Worm (Caenorhabditis elegans) whole organism, early embryonic: Measurements from ENCODE around the gene try-4.

ENCODE experiments used
- B0310.2 ChIP-seq: sonication (generic microtip); optimal IDR thresholded peaks from 2 replicates; lab custom pipeline; 2016; ENCODE audit warnings: mild to moderate bottlenecking, missing genetic modification characterization, missing compliant biosample characterization
- F13C5.2 ChIP-seq: sonication (generic microtip); optimal IDR thresholded peaks from 2 replicates; lab custom pipeline; 2017; ENCODE audit warnings: mild to moderate bottlenecking, missing genetic modification characterization, inconsistent platforms, missing compliant biosample characterization
- aly-1 ChIP-seq: sonication (generic microtip); optimal IDR thresholded peaks from 2 replicates; lab custom pipeline; 2016; ENCODE audit warnings: missing genetic modification characterization, missing compliant biosample characterization
- ama-1 ChIP-seq: fragments of 150-350 bp; optimal IDR thresholded peaks from 2 replicates; lab custom pipeline; 2014
- ceh-13 ChIP-seq: fragments of 200-800 bp; sonication (Bioruptor generic); optimal IDR thresholded peaks from 2 replicates; lab custom pipeline; 2018; ENCODE audit warnings: mild to moderate bottlenecking, missing genetic modification characterization, missing compliant biosample characterization
- ceh-36 ChIP-seq: sonication (generic microtip); optimal IDR thresholded peaks from 2 replicates; lab custom pipeline; 2016; ENCODE audit warnings: missing genetic modification characterization, inconsistent platforms, missing compliant biosample characterization
- ets-7 ChIP-seq: sonication (generic microtip); optimal IDR thresholded peaks from 2 replicates; lab custom pipeline; 2016; ENCODE audit warnings: missing genotype, missing genetic modification characterization, missing compliant biosample characterization
- flt-1 ChIP-seq: fragments of 200-800 bp; sonication (Bioruptor generic); IDR thresholded peaks from 2 replicates; pipeline ENCODE4 v1.3.6; 2022; ENCODE audit warnings: missing genetic modification characterization, missing compliant biosample characterization
- hmbx-1 ChIP-seq: sonication (generic microtip); optimal IDR thresholded peaks from 2 replicates; lab custom pipeline; 2016; ENCODE audit warnings: mild to moderate bottlenecking, missing genetic modification characterization, missing compliant biosample characterization
- hmg-4 ChIP-seq: fragments of 200-800 bp; sonication (Bioruptor generic); optimal IDR thresholded peaks from 2 replicates; lab custom pipeline; 2018; ENCODE audit warnings: mild to moderate bottlenecking, missing genetic modification characterization, missing compliant biosample characterization
- hnd-1 ChIP-seq: sonication (generic microtip); optimal IDR thresholded peaks from 2 replicates; lab custom pipeline; 2016; ENCODE audit warnings: missing genetic modification characterization, missing compliant biosample characterization
- pes-1 ChIP-seq: fragments of 200-800 bp; sonication (Bioruptor generic); IDR thresholded peaks from 2 replicates; pipeline ENCODE4 v1.3.6; 2022; ENCODE audit warnings: missing genetic modification reagents, missing genetic modification characterization, missing compliant biosample characterization
- scrt-1 ChIP-seq: fragments of 200-800 bp; sonication (Bioruptor generic); IDR thresholded peaks from 2 replicates; pipeline ENCODE4 v1.3.6; 2022; ENCODE audit warnings: missing genetic modification characterization, missing compliant biosample characterization
- sea-1 ChIP-seq: fragments of 200-800 bp; sonication (Bioruptor generic); conservative IDR thresholded peaks from 2 replicates; pipeline ENCODE4 v1.3.6; 2022; ENCODE audit warnings: missing genetic modification characterization, missing compliant biosample characterization
- tbx-11 ChIP-seq: fragments of 200-800 bp; sonication (Bioruptor generic); IDR thresholded peaks from 2 replicates; pipeline ENCODE4 v1.3.6; 2022; ENCODE audit warnings: missing genetic modification characterization, missing compliant biosample characterization
- tbx-37 ChIP-seq: fragments of 200-800 bp; sonication (Bioruptor generic); conservative IDR thresholded peaks from 2 replicates; pipeline ENCODE4 v1.3.6; 2022; ENCODE audit warnings: missing genetic modification reagents, missing genetic modification characterization, missing compliant biosample characterization
- tra-4 ChIP-seq: sonication (generic microtip); optimal IDR thresholded peaks from 2 replicates; lab custom pipeline; 2017; ENCODE audit warnings: missing genetic modification characterization, missing compliant biosample characterization

The try-4 gene

DNA sequence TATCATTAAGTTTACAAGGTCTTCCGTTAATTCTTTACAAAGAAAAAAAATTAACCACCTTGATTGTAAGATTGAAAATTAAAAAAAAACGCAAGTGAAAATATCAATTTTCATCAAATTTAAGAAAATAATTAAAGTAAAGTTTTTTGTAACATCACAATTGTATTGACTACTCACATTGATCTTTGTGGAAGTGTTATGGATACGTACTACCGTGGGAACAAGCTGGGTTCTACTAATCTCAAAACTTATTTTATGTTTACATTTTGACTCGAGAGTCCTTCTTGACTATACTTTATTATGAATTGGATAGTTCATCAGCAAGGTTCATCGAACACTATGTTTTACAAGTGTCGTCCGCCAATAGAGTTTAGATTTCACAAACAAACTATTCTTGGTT lies 31.4 kb downstream of the try-4 start, which contains the start of gene num-1:
TSS of gene num-1 (plus strand) at position 301 of the 400 bp plus-strand sequence.
- TF ChIP-seq F13C5.2 = no peak

DNA sequence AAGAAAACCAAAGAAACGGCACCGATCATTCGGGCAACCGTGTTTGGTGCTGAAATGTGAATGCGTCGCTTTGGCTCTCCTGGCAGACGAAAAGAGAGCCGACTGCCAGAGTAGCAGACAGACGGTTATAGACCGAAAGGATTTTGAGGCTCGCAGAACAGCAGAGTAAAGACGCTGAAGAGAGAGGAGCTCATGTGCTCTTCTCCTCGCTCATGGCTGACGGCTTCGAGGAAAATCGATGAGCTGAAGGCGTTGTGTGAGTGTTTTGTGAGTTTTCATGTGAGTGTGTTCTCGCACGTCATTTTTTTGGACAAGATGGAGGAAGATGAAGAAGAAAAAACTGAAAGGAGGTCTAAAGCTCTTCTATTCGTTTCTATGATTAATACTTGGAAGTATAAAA lies 32.1 kb downstream of the try-4 start, which contains the start of gene sbt-1:
TSS of gene sbt-1 (minus strand) at position 62 of the 400 bp plus-strand sequence.
- no peak for TF ChIP-seq aly-1 (tag; lab: Kevin White, UChicago)
- no peak for TF ChIP-seq ets-7 (tag; lab: Kevin White, UChicago)
- TF ChIP-seq hmg-4 (GFP tag; lab: Kevin White, UChicago) = no peak
- TF ChIP-seq ceh-13 = no peak
- no peak for TF ChIP-seq flt-1 (GFP tag; lab: Robert Waterston, UW)
- no peak for TF ChIP-seq ceh-36 (tag; lab: Kevin White, UChicago)
- no peak for TF ChIP-seq sea-1 (GFP tag; lab: Robert Waterston, UW)

DNA sequence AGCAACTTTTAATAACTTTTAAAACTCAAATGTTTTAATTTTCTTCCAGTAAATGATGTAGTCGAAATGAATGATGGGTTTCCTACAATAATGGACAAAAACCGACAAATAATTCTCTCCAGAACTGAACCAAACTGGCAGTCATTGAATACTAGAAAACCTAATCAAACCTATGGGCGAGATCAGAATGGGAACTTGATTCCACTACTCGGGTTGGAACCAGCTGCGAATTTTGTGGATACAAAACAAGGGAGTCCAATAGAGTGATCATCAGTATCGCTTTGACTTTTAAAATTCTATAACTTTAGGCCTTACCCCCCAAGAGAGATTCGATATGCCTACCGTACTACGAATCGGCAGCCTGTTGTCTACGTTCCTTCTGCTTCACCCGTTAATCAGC lies 34.3 kb downstream of the try-4 start:
- TF ChIP-seq hmbx-1 (tag; lab: Kevin White, UChicago) = no peak
- TF ChIP-seq ama-1 (lab: Kevin White, UChicago) = no peak
- TF ChIP-seq hmg-4 (GFP tag; lab: Kevin White, UChicago) = no peak
- no peak for TF ChIP-seq scrt-1 (GFP tag; lab: Robert Waterston, UW)
- no peak for TF ChIP-seq tbx-11 (GFP tag; lab: Robert Waterston, UW)
- TF ChIP-seq sea-1 (GFP tag; lab: Robert Waterston, UW) = no peak
- no peak for TF ChIP-seq aly-1 (tag; lab: Kevin White, UChicago)
- TF ChIP-seq B0310.2 (tag; lab: Kevin White, UChicago) = no peak
- TF ChIP-seq pes-1 (GFP tag; lab: Robert Waterston, UW) = no peak
- TF ChIP-seq tra-4 (tag; lab: Kevin White, UChicago) = no peak
- no peak for TF ChIP-seq flt-1 (GFP tag; lab: Robert Waterston, UW)
- no peak for TF ChIP-seq ceh-36 (tag; lab: Kevin White, UChicago)
- TF ChIP-seq F13C5.2 = no peak

DNA sequence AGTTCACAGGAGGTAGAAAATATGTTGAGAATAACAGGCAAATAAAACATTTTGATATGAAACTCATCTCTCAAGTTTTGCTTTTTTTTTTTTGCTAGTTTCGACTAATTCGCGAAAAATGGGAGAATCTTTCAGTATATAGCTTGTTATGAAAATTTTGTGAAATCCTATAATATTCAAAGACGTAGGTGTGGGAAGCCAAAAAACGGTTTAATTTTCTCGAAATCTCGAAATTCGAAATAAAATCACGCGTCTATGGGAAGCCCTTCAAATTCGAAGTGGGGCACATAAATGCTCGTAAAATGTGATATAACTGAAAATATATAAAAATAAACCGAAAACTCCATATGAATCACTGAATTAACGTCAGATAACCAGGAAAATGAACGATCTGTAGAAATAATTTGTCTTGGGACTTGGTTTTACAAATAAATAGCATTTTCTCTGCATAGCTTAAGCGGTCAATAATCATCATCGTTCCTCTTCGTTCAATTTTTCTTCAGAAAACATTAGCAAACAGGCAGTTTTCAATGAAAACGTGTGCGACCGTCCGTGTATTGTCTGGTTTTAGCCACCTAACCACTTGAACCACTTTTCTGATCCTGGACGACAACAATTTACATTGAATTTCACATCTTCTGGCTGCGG lies 35.9 kb downstream of the try-4 start, which contains the start of the genes gcy-22 and grl-14:
TSS of gene gcy-22 (minus strand) at position 101 of the 648 bp plus-strand sequence.
TSS of gene grl-14 (plus strand) at position 598 of the 648 bp plus-strand sequence.
- TF ChIP-seq ceh-13 = no peak
- TF ChIP-seq tra-4 (tag; lab: Kevin White, UChicago) = no peak
- no peak for TF ChIP-seq ceh-36 (tag; lab: Kevin White, UChicago)
- TF ChIP-seq F13C5.2 = no peak
- TF ChIP-seq pes-1 (GFP tag; lab: Robert Waterston, UW) = no peak
- no peak for TF ChIP-seq tbx-11 (GFP tag; lab: Robert Waterston, UW)
- TF ChIP-seq B0310.2 (tag; lab: Kevin White, UChicago) = no peak
- no peak for TF ChIP-seq ets-7 (tag; lab: Kevin White, UChicago)
- no peak for TF ChIP-seq hnd-1 (tag; lab: Kevin White, UChicago)
- no peak for TF ChIP-seq scrt-1 (GFP tag; lab: Robert Waterston, UW)
- no peak for TF ChIP-seq sea-1 (GFP tag; lab: Robert Waterston, UW)
- TF ChIP-seq ama-1 (lab: Kevin White, UChicago) = no peak
- no peak for TF ChIP-seq flt-1 (GFP tag; lab: Robert Waterston, UW)
- TF ChIP-seq aly-1 (tag; lab: Kevin White, UChicago) = no peak
- no peak for TF ChIP-seq hmg-4 (GFP tag; lab: Kevin White, UChicago)
- no peak for TF ChIP-seq hmbx-1 (tag; lab: Kevin White, UChicago)

DNA sequence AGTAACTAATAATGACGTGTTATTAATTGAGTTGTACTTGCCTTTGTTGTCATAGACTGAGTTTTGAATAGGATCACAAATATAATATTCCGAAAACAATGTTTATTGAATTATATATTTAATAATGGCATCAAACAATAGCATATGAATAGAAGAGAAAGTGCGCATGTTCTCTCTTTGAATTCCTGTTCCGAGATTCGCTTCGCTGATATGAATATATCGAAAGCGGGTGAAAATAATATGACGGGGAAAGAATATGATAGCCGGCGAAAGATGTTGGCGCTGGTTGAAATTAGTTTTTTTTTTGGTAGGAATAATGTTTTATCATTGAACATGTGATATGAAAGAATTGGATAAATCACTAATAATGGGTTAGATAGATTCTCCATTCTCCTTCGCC lies 40.9 kb downstream of the try-4 start, which contains the start of gene T03D8.6:
TSS of gene T03D8.6 (minus strand) at position 298 of the 400 bp plus-strand sequence.
- TF ChIP-seq B0310.2 (tag; lab: Kevin White, UChicago) (no peak), tbx-37 (GFP tag; lab: Robert Waterston, UW) (no peak), pes-1 (GFP tag; lab: Robert Waterston, UW) (no peak)

DNA sequence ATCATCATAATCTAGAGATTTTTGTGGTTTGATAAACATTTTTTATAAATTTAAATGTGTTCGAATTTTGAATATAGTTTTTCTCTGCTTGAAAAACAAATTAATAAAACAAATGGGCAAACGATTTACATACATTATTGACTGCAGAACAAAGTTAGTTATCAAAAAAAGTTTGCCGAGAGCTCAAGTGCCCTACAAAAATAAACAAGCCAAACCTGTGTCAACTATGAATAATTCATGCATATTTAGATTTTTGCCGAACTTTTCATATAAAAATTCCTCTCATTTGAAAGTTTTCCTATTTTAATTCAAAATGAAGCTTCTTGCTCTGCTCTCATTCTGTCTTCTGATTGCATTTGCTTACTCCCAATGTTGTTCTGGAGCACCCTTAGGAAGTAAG lies 45.1 kb downstream of the try-4 start, which contains the start of gene sshk-1:
TSS of gene sshk-1 (plus strand) at position 301 of the 400 bp plus-strand sequence.
- TF ChIP-seq pes-1 (GFP tag; lab: Robert Waterston, UW) (no peak), B0310.2 (tag; lab: Kevin White, UChicago) (no peak), ceh-36 (tag; lab: Kevin White, UChicago) (no peak)

DNA sequence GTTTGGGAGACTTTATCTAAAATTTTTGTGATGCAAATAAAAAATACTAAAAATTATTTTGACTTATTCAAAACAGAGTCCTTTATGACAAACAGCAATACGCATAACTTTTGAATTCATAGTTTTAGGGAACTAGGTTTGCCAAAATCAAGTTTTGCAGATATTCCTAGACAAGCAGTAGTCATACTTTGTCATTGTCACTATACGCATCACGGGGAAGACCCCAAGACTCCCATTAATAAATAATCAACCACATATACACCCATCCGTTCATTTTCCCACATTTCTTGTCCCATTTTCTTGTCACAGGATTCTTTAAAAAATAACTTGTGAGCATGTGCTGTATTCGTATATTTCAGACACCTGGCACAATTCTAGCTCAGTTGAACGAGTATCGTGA lies 46.5 kb downstream of the try-4 start, which contains the start of gene Y44A6D.7:
TSS of gene Y44A6D.7 (plus strand) at position 301 of the 400 bp plus-strand sequence.
- no peak for TF ChIP-seq ceh-36 (tag; lab: Kevin White, UChicago)
- TF ChIP-seq aly-1 (tag; lab: Kevin White, UChicago) = no peak
- TF ChIP-seq hmbx-1 (tag; lab: Kevin White, UChicago) = no peak

DNA sequence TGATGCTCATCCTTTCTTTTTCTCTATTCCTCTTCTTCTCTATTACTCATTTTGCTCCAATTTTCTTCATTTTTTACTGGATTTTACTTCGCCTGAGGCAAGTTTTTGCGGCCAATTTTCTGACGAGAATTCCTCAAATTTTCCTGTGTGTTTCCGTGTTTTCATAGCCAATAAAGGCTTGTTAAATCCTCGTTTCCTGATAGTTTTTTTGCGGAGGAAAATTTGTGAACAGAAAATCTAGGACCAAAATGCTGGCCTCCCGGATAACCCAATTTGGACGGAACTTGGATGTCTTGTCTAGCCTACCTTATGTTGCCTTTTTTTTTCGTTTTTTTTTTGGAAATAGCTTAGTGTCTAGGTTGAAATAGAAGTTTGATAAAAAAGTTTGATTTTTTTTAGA lies 47.3 kb downstream of the try-4 start:
- TF ChIP-seq tra-4 (tag; lab: Kevin White, UChicago) = no peak
- no peak for TF ChIP-seq aly-1 (tag; lab: Kevin White, UChicago)
- TF ChIP-seq pes-1 (GFP tag; lab: Robert Waterston, UW) = no peak
- TF ChIP-seq B0310.2 (tag; lab: Kevin White, UChicago) = no peak
- no peak for TF ChIP-seq ceh-36 (tag; lab: Kevin White, UChicago)
- no peak for TF ChIP-seq sea-1 (GFP tag; lab: Robert Waterston, UW)
- no peak for TF ChIP-seq tbx-11 (GFP tag; lab: Robert Waterston, UW)
- TF ChIP-seq flt-1 (GFP tag; lab: Robert Waterston, UW) = no peak
- no peak for TF ChIP-seq scrt-1 (GFP tag; lab: Robert Waterston, UW)
- TF ChIP-seq hmg-4 (GFP tag; lab: Kevin White, UChicago) = no peak
- no peak for TF ChIP-seq ets-7 (tag; lab: Kevin White, UChicago)
- TF ChIP-seq ama-1 (lab: Kevin White, UChicago) = no peak
- TF ChIP-seq hmbx-1 (tag; lab: Kevin White, UChicago) = no peak
- no peak for TF ChIP-seq tbx-37 (GFP tag; lab: Robert Waterston, UW)
- TF ChIP-seq hnd-1 (tag; lab: Kevin White, UChicago) = no peak
